Worm (Caenorhabditis elegans): ENCODE data around the gene C17B7.5.

DNA sequence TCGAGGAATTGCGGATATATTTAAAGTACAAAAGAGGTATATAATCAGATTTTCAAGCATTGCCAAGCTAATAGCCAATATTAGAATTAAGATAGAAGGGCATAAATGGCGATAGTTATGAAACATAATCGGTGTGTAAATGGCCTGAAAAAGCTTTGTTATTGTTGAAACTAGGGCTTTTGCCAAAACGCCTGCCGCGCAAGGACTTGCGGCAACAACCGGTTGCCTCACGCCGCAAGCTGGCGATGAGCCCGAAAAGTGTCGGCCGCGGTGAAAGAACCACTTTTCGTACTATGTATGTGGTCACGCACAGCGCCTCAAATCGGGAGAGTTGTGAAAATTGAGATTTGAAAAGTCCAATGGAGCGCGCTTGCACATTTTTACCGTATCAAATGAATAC is 34.0 kb upstream of the C17B7.5 start:
- TF ChIP-seq unc-62 (GFP tag; optimal IDR thresholded peaks at IDR 0.05 in 1 of 2): no peak
- no peak for TF ChIP-seq unc-62 (tag; optimal IDR thresholded peaks at IDR 0.05)
- no peak for TF ChIP-seq lir-3 (tag; optimal IDR thresholded peaks at IDR 0.05)
- TF ChIP-seq pha-4 (GFP tag; IDR thresholded peaks at IDR 0.05): no peak
- no peak for TF ChIP-seq pha-4 (tag; optimal IDR thresholded peaks at IDR 0.05)
- TF ChIP-seq hif-1 (tag; optimal IDR thresholded peaks at IDR 0.05): no peak
